Worm (Caenorhabditis elegans) whole organism, early embryonic: ENCODE measurements around the gene C03E10.3.
"Not testable (repeated sequence)": the region's sequence is repeated elsewhere in the genome, so short reads cannot be mapped to it uniquely, and the experiment has no call there.

Experiments
- B0310.2 ChIP-seq: sonication (generic microtip); optimal IDR thresholded peaks from 2 replicates; lab custom pipeline; 2016; ENCODE audit warnings: mild to moderate bottlenecking, missing genetic modification characterization, missing compliant biosample characterization
- F13C5.2 ChIP-seq: sonication (generic microtip); optimal IDR thresholded peaks from 2 replicates; lab custom pipeline; 2017; ENCODE audit warnings: mild to moderate bottlenecking, missing genetic modification characterization, inconsistent platforms, missing compliant biosample characterization
- aly-1 ChIP-seq: sonication (generic microtip); optimal IDR thresholded peaks from 2 replicates; lab custom pipeline; 2016; ENCODE audit warnings: missing genetic modification characterization, missing compliant biosample characterization
- ama-1 ChIP-seq: fragments of 150-350 bp; optimal IDR thresholded peaks from 2 replicates; lab custom pipeline; 2014
- ceh-13 ChIP-seq: fragments of 200-800 bp; sonication (Bioruptor generic); optimal IDR thresholded peaks from 2 replicates; lab custom pipeline; 2018; ENCODE audit warnings: mild to moderate bottlenecking, missing genetic modification characterization, missing compliant biosample characterization
- ceh-36 ChIP-seq: sonication (generic microtip); optimal IDR thresholded peaks from 2 replicates; lab custom pipeline; 2016; ENCODE audit warnings: missing genetic modification characterization, inconsistent platforms, missing compliant biosample characterization
- ets-7 ChIP-seq: sonication (generic microtip); optimal IDR thresholded peaks from 2 replicates; lab custom pipeline; 2016; ENCODE audit warnings: missing genotype, missing genetic modification characterization, missing compliant biosample characterization
- flt-1 ChIP-seq: fragments of 200-800 bp; sonication (Bioruptor generic); IDR thresholded peaks from 2 replicates; pipeline ENCODE4 v1.3.6; 2022; ENCODE audit warnings: missing genetic modification characterization, missing compliant biosample characterization
- hmbx-1 ChIP-seq: sonication (generic microtip); optimal IDR thresholded peaks from 2 replicates; lab custom pipeline; 2016; ENCODE audit warnings: mild to moderate bottlenecking, missing genetic modification characterization, missing compliant biosample characterization
- hmg-4 ChIP-seq: fragments of 200-800 bp; sonication (Bioruptor generic); optimal IDR thresholded peaks from 2 replicates; lab custom pipeline; 2018; ENCODE audit warnings: mild to moderate bottlenecking, missing genetic modification characterization, missing compliant biosample characterization
- hnd-1 ChIP-seq: sonication (generic microtip); optimal IDR thresholded peaks from 2 replicates; lab custom pipeline; 2016; ENCODE audit warnings: missing genetic modification characterization, missing compliant biosample characterization
- pes-1 ChIP-seq: fragments of 200-800 bp; sonication (Bioruptor generic); IDR thresholded peaks from 2 replicates; pipeline ENCODE4 v1.3.6; 2022; ENCODE audit warnings: missing genetic modification reagents, missing genetic modification characterization, missing compliant biosample characterization
- scrt-1 ChIP-seq: fragments of 200-800 bp; sonication (Bioruptor generic); IDR thresholded peaks from 2 replicates; pipeline ENCODE4 v1.3.6; 2022; ENCODE audit warnings: missing genetic modification characterization, missing compliant biosample characterization
- sea-1 ChIP-seq: fragments of 200-800 bp; sonication (Bioruptor generic); conservative IDR thresholded peaks from 2 replicates; pipeline ENCODE4 v1.3.6; 2022; ENCODE audit warnings: missing genetic modification characterization, missing compliant biosample characterization
- tbx-11 ChIP-seq: fragments of 200-800 bp; sonication (Bioruptor generic); IDR thresholded peaks from 2 replicates; pipeline ENCODE4 v1.3.6; 2022; ENCODE audit warnings: missing genetic modification characterization, missing compliant biosample characterization
- tbx-37 ChIP-seq: fragments of 200-800 bp; sonication (Bioruptor generic); conservative IDR thresholded peaks from 2 replicates; pipeline ENCODE4 v1.3.6; 2022; ENCODE audit warnings: missing genetic modification reagents, missing genetic modification characterization, missing compliant biosample characterization
- tra-4 ChIP-seq: sonication (generic microtip); optimal IDR thresholded peaks from 2 replicates; lab custom pipeline; 2017; ENCODE audit warnings: missing genetic modification characterization, missing compliant biosample characterization

Gene C03E10.3

ce11 chrV:11286114-11286513, at the start of gene C03E10.3:
C03E10.3 (plus strand) TSS chrV:11286414.
- TF ChIP-seq ama-1 (lab: Kevin White, UChicago); aly-1 (tag; lab: Kevin White, UChicago); ceh-36: not testable (repeated sequence)

- TF ChIP-seq hmg-4 (GFP tag; lab: Kevin White, UChicago) (peak; percentile 50), ceh-36 (peak; percentile 69), tbx-11 (GFP tag; lab: Robert Waterston, UW) (peak; percentile 69; the same call in 1 of the 2 replicates), tra-4 (tag; lab: Kevin White, UChicago) (no peak), sea-1 (GFP tag; lab: Robert Waterston, UW) (peak; percentile 75), tbx-37 (GFP tag; lab: Robert Waterston, UW) (peak; percentile 74), hmbx-1 (peak; percentile 12), ama-1 (lab: Kevin White, UChicago) (no peak), hnd-1 (peak; percentile 43), ceh-13 (GFP tag; lab: Kevin White, UChicago) (peak; percentile 65), F13C5.2 (tag; lab: Kevin White, UChicago) (peak; percentile 90), pes-1 (GFP tag; lab: Robert Waterston, UW) (no peak), B0310.2 (tag; lab: Kevin White, UChicago) (no peak), flt-1 (GFP tag; lab: Robert Waterston, UW) (peak; percentile 76), aly-1 (tag; lab: Kevin White, UChicago) (no peak), scrt-1 (GFP tag; lab: Robert Waterston, UW) (peak; percentile 55; the same call in 1 of the 2 replicates), ets-7 (tag; lab: Kevin White, UChicago) (peak; percentile 0)
Measured at ce11 chrV:11239187-11239725, 47.0 kb upstream of the C03E10.3 start, which contains the start of the genes dvc-1 and ima-1. dvc-1 (minus strand) TSS chrV:11239331. ima-1 (plus strand) TSS chrV:11239675.

- TF ChIP-seq sea-1 (GFP tag; lab: Robert Waterston, UW) (no peak), tbx-11 (GFP tag; lab: Robert Waterston, UW) (no peak), flt-1 (GFP tag; lab: Robert Waterston, UW) (no peak), hmbx-1 (no peak), F13C5.2 (tag; lab: Kevin White, UChicago) (no peak), ceh-13 (GFP tag; lab: Kevin White, UChicago) (no peak), ama-1 (lab: Kevin White, UChicago) (no peak), pes-1 (GFP tag; lab: Robert Waterston, UW) (no peak), aly-1 (tag; lab: Kevin White, UChicago) (no peak), ceh-36 (no peak), scrt-1 (GFP tag; lab: Robert Waterston, UW) (no peak), tra-4 (tag; lab: Kevin White, UChicago) (no peak), ets-7 (tag; lab: Kevin White, UChicago) (no peak), tbx-37 (GFP tag; lab: Robert Waterston, UW) (no peak), B0310.2 (tag; lab: Kevin White, UChicago) (no peak), hmg-4 (GFP tag; lab: Kevin White, UChicago) (no peak), hnd-1 (no peak)
Measured at ce11 chrV:11241580-11241979, 44.6 kb upstream of the C03E10.3 start, which contains the start of gene pgap-1. pgap-1 (plus strand) TSS chrV:11241880.

ce11 chrV:11244539-11244938, 41.7 kb upstream of the C03E10.3 start, which contains the start of gene mxl-1:
mxl-1 (plus strand) TSS chrV:11244839.
- no peak for TF ChIP-seq pes-1 (GFP tag; lab: Robert Waterston, UW)
- TF ChIP-seq sea-1 (GFP tag; lab: Robert Waterston, UW), result no peak
- TF ChIP-seq ama-1 (lab: Kevin White, UChicago), result no peak
- no peak for TF ChIP-seq hmbx-1
- no peak for TF ChIP-seq scrt-1 (GFP tag; lab: Robert Waterston, UW)
- no peak for TF ChIP-seq ceh-36
- TF ChIP-seq tbx-37 (GFP tag; lab: Robert Waterston, UW), result no peak
- TF ChIP-seq tra-4 (tag; lab: Kevin White, UChicago), result no peak
- no peak for TF ChIP-seq aly-1 (tag; lab: Kevin White, UChicago)
- TF ChIP-seq flt-1 (GFP tag; lab: Robert Waterston, UW), result no peak
- TF ChIP-seq ets-7 (tag; lab: Kevin White, UChicago), result no peak
- TF ChIP-seq ceh-13 (GFP tag; lab: Kevin White, UChicago), result no peak

ce11 chrV:11245029-11245428, 41.2 kb upstream of the C03E10.3 start:
- TF ChIP-seq B0310.2 (tag; lab: Kevin White, UChicago) (no peak), flt-1 (GFP tag; lab: Robert Waterston, UW) (no peak), ceh-13 (GFP tag; lab: Kevin White, UChicago) (no peak), tbx-37 (GFP tag; lab: Robert Waterston, UW) (no peak), hmg-4 (GFP tag; lab: Kevin White, UChicago) (no peak), ama-1 (lab: Kevin White, UChicago) (no peak), tbx-11 (GFP tag; lab: Robert Waterston, UW) (no peak), aly-1 (tag; lab: Kevin White, UChicago) (no peak), ets-7 (tag; lab: Kevin White, UChicago) (no peak), pes-1 (GFP tag; lab: Robert Waterston, UW) (no peak), scrt-1 (GFP tag; lab: Robert Waterston, UW) (no peak), hnd-1 (no peak), sea-1 (GFP tag; lab: Robert Waterston, UW) (no peak), hmbx-1 (no peak), ceh-36 (no peak)

ce11 chrV:11247846-11248245, 38.4 kb upstream of the C03E10.3 start, which contains the start of gene mam-4:
mam-4 (plus strand) TSS chrV:11248146.
- no peak for TF ChIP-seq ama-1 (lab: Kevin White, UChicago)
- TF ChIP-seq aly-1 (tag; lab: Kevin White, UChicago), result no peak
- no peak for TF ChIP-seq tbx-11 (GFP tag; lab: Robert Waterston, UW)
- TF ChIP-seq sea-1 (GFP tag; lab: Robert Waterston, UW), result no peak
- TF ChIP-seq scrt-1 (GFP tag; lab: Robert Waterston, UW), result no peak
- no peak for TF ChIP-seq hmbx-1
- TF ChIP-seq B0310.2 (tag; lab: Kevin White, UChicago), result no peak
